Worm (Caenorhabditis elegans) whole organism, L3 larva: ENCODE measurements around the gene C05D9.4.

Experiments
- R02D3.7 ChIP-seq: fragments of 150-350 bp; optimal IDR thresholded peaks from 2 replicates; lab custom pipeline; 2014; ENCODE audit warnings: missing biosample characterization, missing genetic modification characterization
- ZK546.5 ChIP-seq: sonication (generic microtip); optimal IDR thresholded peaks from 2 replicates; lab custom pipeline; 2017; ENCODE audit warnings: missing biosample characterization, missing genetic modification characterization
- aly-2 ChIP-seq: fragments of 150-350 bp; optimal IDR thresholded peaks from 2 replicates; lab custom pipeline; 2014; ENCODE audit warnings: missing biosample characterization, missing genetic modification characterization
- ceh-16 ChIP-seq: sonication (generic microtip); optimal IDR thresholded peaks from 2 replicates; lab custom pipeline; 2017; ENCODE audit warnings: missing biosample characterization, missing genetic modification characterization
- ceh-28 ChIP-seq: fragments of 150-350 bp; optimal IDR thresholded peaks from 2 replicates; lab custom pipeline; 2014; ENCODE audit warnings: missing biosample characterization, missing genetic modification reagents, missing genetic modification characterization
- ceh-82 ChIP-seq: fragments of 150-350 bp; optimal IDR thresholded peaks from 2 replicates; lab custom pipeline; 2014; ENCODE audit warnings: missing biosample characterization, missing genetic modification characterization
- ceh-9 ChIP-seq: sonication (generic microtip); optimal IDR thresholded peaks from 2 replicates; lab custom pipeline; 2018; ENCODE audit warnings: missing biosample characterization, missing genetic modification characterization
- daf-12 ChIP-seq: fragments of 150-350 bp; optimal IDR thresholded peaks from 2 replicates; lab custom pipeline; 2014; ENCODE audit warnings: missing biosample characterization, missing genetic modification reagents, missing genetic modification characterization
- egl-5 ChIP-seq: fragments of 150-350 bp; optimal IDR thresholded peaks from 2 replicates; lab custom pipeline; 2017; ENCODE audit warnings: missing biosample characterization, missing genetic modification reagents, missing genetic modification characterization, inconsistent platforms
- elt-1 ChIP-seq: fragments of 150-350 bp; optimal IDR thresholded peaks from 2 replicates; lab custom pipeline; 2014; ENCODE audit warnings: missing biosample characterization, missing genetic modification characterization
- elt-2 ChIP-seq: sonication (generic microtip); optimal IDR thresholded peaks from 2 replicates; lab custom pipeline; 2016; ENCODE audit warnings: missing genetic modification reagents, mild to moderate bottlenecking, missing genetic modification characterization, missing compliant biosample characterization
- eor-1 ChIP-seq, 2 experiments: fragments of 150-350 bp; optimal IDR thresholded peaks; 2 replicates each; lab custom pipeline; 2014 to 2018; ENCODE audit warnings: missing biosample characterization in 2 of 2, missing genetic modification characterization in 2 of 2
- fos-1 ChIP-seq: fragments of 150-350 bp; optimal IDR thresholded peaks from 2 replicates; lab custom pipeline; 2014; ENCODE audit warnings: missing biosample characterization, missing genetic modification characterization
- jun-1 ChIP-seq: fragments of 150-350 bp; optimal IDR thresholded peaks from 2 replicates; lab custom pipeline; 2014; ENCODE audit warnings: missing biosample characterization, missing genetic modification reagents, missing genetic modification characterization
- lin-15B ChIP-seq: fragments of 150-350 bp; optimal IDR thresholded peaks from 2 replicates; lab custom pipeline; 2014; ENCODE audit warnings: missing biosample characterization, missing genetic modification characterization
- lsy-12 ChIP-seq: sonication (generic microtip); optimal IDR thresholded peaks from 2 replicates; lab custom pipeline; 2016; ENCODE audit warnings: mild to moderate bottlenecking, missing genetic modification characterization, missing compliant biosample characterization
- mdl-1 ChIP-seq: fragments of 150-350 bp; optimal IDR thresholded peaks from 2 replicates; lab custom pipeline; 2014; ENCODE audit warnings: missing biosample characterization, missing genetic modification characterization
- mml-1 ChIP-seq: fragments of 150-350 bp; sonication (generic microtip); optimal IDR thresholded peaks from 3 replicates; lab custom pipeline; 2014; ENCODE audit warnings: missing biosample characterization, missing genetic modification characterization
- nfya-1 ChIP-seq: sonication (generic microtip); optimal IDR thresholded peaks from 2 replicates; lab custom pipeline; 2017; ENCODE audit warnings: missing genetic modification characterization, mild to moderate bottlenecking, missing compliant biosample characterization, antibody characterized with exemption, moderate library complexity; ENCODE audit not compliant: insufficient read depth
- nhr-23 ChIP-seq: fragments of 150-350 bp; optimal IDR thresholded peaks from 2 replicates; lab custom pipeline; 2014; ENCODE audit warnings: missing biosample characterization, missing genetic modification reagents, missing genetic modification characterization
- nhr-237 ChIP-seq: fragments of 150-350 bp; optimal IDR thresholded peaks from 2 replicates; lab custom pipeline; 2014; ENCODE audit warnings: missing biosample characterization, missing genetic modification characterization
- nhr-25 ChIP-seq: sonication (generic microtip); optimal IDR thresholded peaks from 2 replicates; lab custom pipeline; 2017; ENCODE audit warnings: missing biosample characterization, missing genetic modification characterization
- nhr-43 ChIP-seq: sonication (generic microtip); optimal IDR thresholded peaks from 2 replicates; lab custom pipeline; 2016; ENCODE audit warnings: mild to moderate bottlenecking, missing genetic modification characterization, missing compliant biosample characterization; ENCODE audit not compliant: poor library complexity, severe bottlenecking
- nhr-67 ChIP-seq: fragments of 150-350 bp; optimal IDR thresholded peaks from 2 replicates; lab custom pipeline; 2014; ENCODE audit warnings: missing biosample characterization, missing genetic modification characterization
- pha-4 ChIP-seq: fragments of 150-350 bp; optimal IDR thresholded peaks from 2 replicates; lab custom pipeline; 2014; ENCODE audit warnings: missing biosample characterization, missing genetic modification reagents, missing genetic modification characterization
- pqm-1 ChIP-seq: fragments of 150-350 bp; optimal IDR thresholded peaks from 2 replicates; lab custom pipeline; 2017; ENCODE audit warnings: missing biosample characterization, missing genetic modification characterization, inconsistent platforms
- skn-1 ChIP-seq: fragments of 150-350 bp; optimal IDR thresholded peaks from 2 replicates; lab custom pipeline; 2014; ENCODE audit warnings: missing biosample characterization, missing genetic modification characterization
- snpc-4 ChIP-seq: fragments of 150-350 bp; optimal IDR thresholded peaks from 2 replicates; lab custom pipeline; 2014; ENCODE audit warnings: missing biosample characterization, missing genetic modification characterization
- unc-39 ChIP-seq: sonication (generic microtip); optimal IDR thresholded peaks from 4 replicates; lab custom pipeline; 2017; ENCODE audit warnings: missing biosample characterization, missing genetic modification characterization
- unc-62 ChIP-seq: fragments of 150-350 bp; sonication (generic microtip); optimal IDR thresholded peaks from 4 replicates; lab custom pipeline; 2014; ENCODE audit warnings: missing biosample characterization, missing genetic modification reagents, missing genetic modification characterization
- zag-1 ChIP-seq: fragments of 150-350 bp; optimal IDR thresholded peaks from 2 replicates; lab custom pipeline; 2014; ENCODE audit warnings: missing biosample characterization, missing genetic modification characterization
- ztf-11 ChIP-seq: fragments of 150-350 bp; optimal IDR thresholded peaks from 2 replicates; lab custom pipeline; 2014; ENCODE audit warnings: missing biosample characterization, missing genetic modification characterization
- ztf-4 ChIP-seq: fragments of 150-350 bp; optimal IDR thresholded peaks from 2 replicates; lab custom pipeline; 2014; ENCODE audit warnings: missing biosample characterization, missing genetic modification characterization

The C05D9.4 gene

DNA sequence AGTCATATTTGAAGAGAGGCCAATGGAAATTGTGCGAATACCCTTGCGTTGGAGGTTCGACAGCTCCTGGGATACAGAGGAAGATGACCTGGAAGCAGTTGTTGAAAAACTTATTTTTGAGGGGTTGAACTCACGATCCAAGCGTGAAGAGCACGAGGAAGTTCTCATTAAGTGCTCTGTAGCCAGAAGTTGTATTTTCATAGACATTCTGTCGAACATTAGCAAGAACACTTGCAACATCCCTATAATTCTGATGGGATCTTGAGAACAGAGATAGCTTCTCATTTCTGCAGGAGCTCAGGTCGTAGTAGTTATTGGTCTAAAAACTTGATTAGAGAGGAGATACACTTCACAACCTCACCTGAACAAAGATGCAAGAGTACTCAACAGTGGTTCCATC, 33.8 kb downstream of the C05D9.4 start:
- TF ChIP-seq eor-1 (tag; optimal IDR thresholded peaks at IDR 0.05; lab: Kevin White, UChicago) (no peak), snpc-4 (no peak), nhr-25 (tag; lab: Kevin White, UChicago) (no peak), ztf-4 (no peak), nhr-237 (tag; lab: Kevin White, UChicago) (no peak), egl-5 (no peak), aly-2 (tag; lab: Kevin White, UChicago) (no peak), skn-1 (tag; lab: Kevin White, UChicago) (no peak), zag-1 (tag; lab: Kevin White, UChicago) (no peak), lsy-12 (tag; lab: Kevin White, UChicago) (no peak), nhr-67 (tag; lab: Kevin White, UChicago) (no peak), daf-12 (tag; lab: Kevin White, UChicago) (no peak), ceh-82 (tag; lab: Kevin White, UChicago) (no peak), ceh-28 (no peak), ZK546.5 (no peak), nhr-23 (tag; lab: Kevin White, UChicago) (no peak), mml-1 (tag; lab: Kevin White, UChicago) (no peak)

DNA sequence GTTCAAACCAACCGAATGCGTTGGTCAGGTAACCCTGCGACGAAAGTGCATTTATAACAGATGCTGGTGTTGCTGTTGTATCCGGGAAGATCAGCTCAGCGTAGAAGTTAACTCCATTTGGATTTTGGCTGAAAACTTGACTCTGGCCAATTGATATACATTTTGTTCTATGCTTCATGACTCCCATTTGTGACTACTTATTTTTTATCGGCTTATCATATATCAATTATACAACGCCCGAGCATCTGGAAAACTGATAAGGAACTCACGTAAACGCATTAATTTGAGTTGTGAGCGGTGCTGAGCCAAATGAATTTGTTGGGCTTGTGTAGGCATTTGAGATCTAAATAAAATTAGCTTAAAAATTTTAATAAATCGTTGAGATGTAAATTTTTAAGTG, 39.5 kb downstream of the C05D9.4 start:
- TF ChIP-seq jun-1: no peak
- no peak for TF ChIP-seq nhr-43
- peak; percentile 64 for TF ChIP-seq elt-2
- TF ChIP-seq mml-1 (tag; lab: Kevin White, UChicago): no peak
- peak; percentile 64 for TF ChIP-seq pqm-1 (tag; lab: Kevin White, UChicago)

DNA sequence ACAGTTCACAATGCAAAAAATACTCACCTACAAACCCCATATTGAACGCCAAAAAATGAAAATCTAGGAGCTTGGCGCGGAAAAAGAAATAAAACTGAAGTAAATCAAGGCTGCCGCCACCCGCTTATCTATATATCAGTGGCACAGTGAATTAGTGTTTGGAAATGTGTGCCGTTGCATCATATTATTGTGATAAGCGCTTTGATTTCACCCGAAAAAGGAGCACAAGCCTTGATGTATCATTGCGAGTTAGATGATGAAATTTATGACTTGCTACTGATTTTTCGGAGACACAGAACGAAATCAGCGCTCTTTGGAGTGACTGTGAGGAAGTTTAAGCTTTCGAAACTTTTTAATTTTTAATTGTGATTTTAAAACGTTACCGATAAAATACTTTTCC, 40.6 kb downstream of the C05D9.4 start, which contains the start of the genes R193.2 and R193.6:
R193.2 (minus strand) TSS at position 148 of the 400 bp plus-strand sequence.
R193.6 (plus strand) TSS at position 350 of the 400 bp plus-strand sequence.
- TF ChIP-seq elt-2 (peak; percentile 98), pqm-1 (tag; lab: Kevin White, UChicago) (peak; percentile 63), nfya-1 (no peak), ztf-4 (no peak), lin-15B (tag; lab: Kevin White, UChicago) (no peak)
- TF ChIP-seq, all 47 proteins: peak for 2

DNA sequence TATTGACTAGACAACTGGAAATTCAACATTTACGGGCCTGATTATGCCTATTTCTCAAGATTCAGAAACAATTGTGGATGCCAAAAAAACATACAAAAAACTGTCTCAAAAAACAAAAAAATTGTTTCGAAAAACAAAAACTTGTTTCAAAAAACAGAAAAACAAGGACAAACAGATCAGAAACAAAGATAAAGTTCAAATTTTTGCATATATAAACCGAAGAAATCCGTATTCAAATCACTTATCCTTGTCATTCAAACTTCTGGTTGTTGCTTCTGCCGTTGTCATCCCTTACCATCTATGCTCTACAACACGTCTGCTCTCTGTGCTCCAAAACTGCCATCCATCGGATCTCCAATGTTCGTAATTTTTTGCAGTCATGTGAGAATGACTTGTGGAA, 46.8 kb downstream of the C05D9.4 start, which contains the start of gene R193.1:
R193.1 (plus strand) TSS at position 301 of the 400 bp plus-strand sequence.
- no peak for TF ChIP-seq zag-1 (tag; lab: Kevin White, UChicago)
- no peak for TF ChIP-seq mdl-1 (tag; lab: Kevin White, UChicago)
- no peak for TF ChIP-seq ztf-11 (tag; lab: Kevin White, UChicago)
- no peak for TF ChIP-seq daf-12 (tag; lab: Kevin White, UChicago)
- no peak for TF ChIP-seq aly-2 (tag; lab: Kevin White, UChicago)
- no peak for TF ChIP-seq elt-1 (tag; lab: Kevin White, UChicago)
- TF ChIP-seq ceh-9: no peak
- TF ChIP-seq ceh-16 (tag; lab: Kevin White, UChicago): no peak
- no peak for TF ChIP-seq unc-39 (tag; lab: Kevin White, UChicago)
- TF ChIP-seq mml-1 (tag; lab: Kevin White, UChicago): no peak
- no peak for TF ChIP-seq skn-1 (tag; lab: Kevin White, UChicago)
- no peak for TF ChIP-seq nfya-1
- TF ChIP-seq lin-15B (tag; lab: Kevin White, UChicago): no peak
- TF ChIP-seq nhr-23 (tag; lab: Kevin White, UChicago): no peak
- TF ChIP-seq R02D3.7 (tag; lab: Kevin White, UChicago): no peak
- no peak for TF ChIP-seq pha-4 (tag; lab: Kevin White, UChicago)
- no peak for TF ChIP-seq ztf-4
- no peak for TF ChIP-seq unc-62
- TF ChIP-seq fos-1 (tag; lab: Kevin White, UChicago): no peak
- TF ChIP-seq ceh-28: no peak
- TF ChIP-seq, all 47 proteins: peak for 0
